Worm (Caenorhabditis elegans) whole organism, L1 larva: ENCODE data around the gene num-1.

ENCODE experiments used
- C04F5.9 ChIP-seq: sonication (generic microtip); optimal IDR thresholded peaks from 2 replicates; lab custom pipeline; 2016; ENCODE audit warnings: missing genetic modification characterization, missing compliant biosample characterization
- fkh-10 ChIP-seq: sonication (generic microtip); optimal IDR thresholded peaks from 2 replicates; lab custom pipeline; 2017; ENCODE audit warnings: missing biosample characterization, missing genetic modification reagents, missing genetic modification characterization
- lin-13 ChIP-seq: fragments of 150-350 bp; optimal IDR thresholded peaks from 2 replicates; lab custom pipeline; 2014; ENCODE audit warnings: missing biosample characterization, missing genetic modification reagents, missing genetic modification characterization
- lin-15B ChIP-seq: fragments of 150-350 bp; sonication (generic microtip); optimal IDR thresholded peaks from 3 replicates; lab custom pipeline; 2014; ENCODE audit warnings: missing biosample characterization, missing genetic modification characterization
- lin-35 ChIP-seq, 2 experiments: fragments of 150-350 bp; optimal IDR thresholded peaks; 2 replicates each; lab custom pipeline; 2014; ENCODE audit warnings: missing biosample characterization in 2 of 2, missing genetic modification characterization in 2 of 2, missing genetic modification reagents in 2 of 2
- mab-9 ChIP-seq: fragments of 200-800 bp; sonication (Bioruptor generic); IDR thresholded peaks from 2 replicates; pipeline ENCODE4 v1.3.6; 2022; ENCODE audit warnings: missing genetic modification reagents, missing genetic modification characterization, missing compliant biosample characterization
- nhr-237 ChIP-seq: fragments of 150-350 bp; optimal IDR thresholded peaks from 2 replicates; lab custom pipeline; 2014; ENCODE audit warnings: missing biosample characterization, missing genetic modification characterization
- nhr-77 ChIP-seq: fragments of 150-350 bp; optimal IDR thresholded peaks from 2 replicates; lab custom pipeline; 2014; ENCODE audit warnings: missing biosample characterization, missing genetic modification characterization
- pqm-1 ChIP-seq: sonication (generic microtip); optimal IDR thresholded peaks from 3 replicates; lab custom pipeline; 2017; ENCODE audit warnings: missing biosample characterization, missing genetic modification characterization

ce11 chrV:20875324-20875723, 45.7 kb downstream of the num-1 start:
- TF ChIP-seq lin-35 (GFP tag; optimal IDR thresholded peaks at IDR 0.05; lab: Kevin White, UChicago) (no peak), lin-13 (GFP tag; lab: Kevin White, UChicago) (no peak), nhr-237 (tag; lab: Kevin White, UChicago) (no peak), nhr-77 (tag; lab: Kevin White, UChicago) (no peak), mab-9 (no peak), C04F5.9 (no peak), pqm-1 (tag; lab: Kevin White, UChicago) (no peak), lin-15B (tag; lab: Kevin White, UChicago) (no peak), fkh-10 (GFP tag; lab: Kevin White, UChicago) (no peak)
